Fruit fly (Drosophila melanogaster): Measurements from ENCODE around the gene CG6686.

CG6686 gene

dm6 chr2L:12021193-12021592, 33.4 kb upstream of the CG6686 start (continued):
- 0 out of 3 replicates have a peak, but pooled peaks have one; percentile 13 for TF ChIP-seq CG17361 (GFP tag; IDR thresholded peaks at IDR 0.05)
- peak; percentile 12 for TF ChIP-seq Camta (GFP tag; optimal IDR thresholded peaks at IDR 0.05)
- peak; percentile 58 for TF ChIP-seq CG13424 (tag; optimal IDR thresholded peaks at IDR 0.05)
- no peak for TF ChIP-seq CG11085 (GFP tag; IDR thresholded peaks at IDR 0.05)
- TF ChIP-seq dpn (GFP tag; optimal IDR thresholded peaks at IDR 0.05): peak; percentile 32 to 53
- TF ChIP-seq insv (GFP tag; optimal IDR thresholded peaks at IDR 0.05): peak in 1 of 2 experiments; percentile 53
- TF ChIP-seq sens (GFP tag): peak; percentile 96
- no peak for TF ChIP-seq nmo (GFP tag; optimal IDR thresholded peaks at IDR 0.05)
- no peak for TF ChIP-seq dati (GFP tag; IDR thresholded peaks at IDR 0.05)
- TF ChIP-seq CG9876 (GFP tag; optimal IDR thresholded peaks at IDR 0.05): no peak
- peak; percentile 48 for TF ChIP-seq Nf-YB (GFP tag; optimal IDR thresholded peaks at IDR 0.05)
- peak; percentile 65 for TF ChIP-seq CG1233 (GFP tag; optimal IDR thresholded peaks at IDR 0.05)
- peak; percentile 41 for TF ChIP-seq tap (tag; optimal IDR thresholded peaks at IDR 0.05)
- TF ChIP-seq Taf1 (GFP tag; IDR thresholded peaks at IDR 0.05): no peak
- TF ChIP-seq CG31224 (GFP tag; IDR thresholded peaks at IDR 0.05): no peak
- TF ChIP-seq al (GFP tag; IDR thresholded peaks at IDR 0.05): no peak
- no peak for TF ChIP-seq dan (GFP tag; IDR thresholded peaks at IDR 0.05)
- TF ChIP-seq CG7745 (tag; optimal IDR thresholded peaks at IDR 0.05): peak; percentile 71
- TF ChIP-seq CG9817 (tag; optimal IDR thresholded peaks at IDR 0.05): peak; percentile 29

- peak; percentile 61 for TF ChIP-seq MESR4 (GFP tag; optimal IDR thresholded peaks at IDR 0.05)
- TF ChIP-seq wek (GFP tag; optimal IDR thresholded peaks at IDR 0.05): peak; percentile 48
- TF ChIP-seq CG13287 (GFP tag; IDR thresholded peaks at IDR 0.05; ENCODE audit: partially characterized antibody): peak; percentile 46
- no peak for TF ChIP-seq CG11696 (GFP tag; IDR thresholded peaks at IDR 0.05)
- peak; percentile 58 for TF ChIP-seq MBD-R2 (GFP tag; IDR thresholded peaks at IDR 0.05)
- TF ChIP-seq yki (optimal IDR thresholded peaks at IDR 0.05): no peak
- TF ChIP-seq CG10267 (tag; optimal IDR thresholded peaks at IDR 0.05): peak; percentile 17
- no peak for TF ChIP-seq H15 (GFP tag; IDR thresholded peaks at IDR 0.05)
- peak; percentile 66 for TF ChIP-seq sqz (GFP tag; optimal IDR thresholded peaks at IDR 0.05)
- no peak for TF ChIP-seq maf-S (GFP tag; optimal IDR thresholded peaks at IDR 0.05)
- TF ChIP-seq CG4617 (GFP tag; optimal IDR thresholded peaks at IDR 0.05; ENCODE audit: borderline replicate concordance): peak; percentile 45
- peak; percentile 58 for TF ChIP-seq CG9797 (GFP tag; optimal IDR thresholded peaks at IDR 0.05)
- TF ChIP-seq ewg (GFP tag; optimal IDR thresholded peaks at IDR 0.05): no peak
- TF ChIP-seq Dp (GFP tag; optimal IDR thresholded peaks at IDR 0.05): peak; percentile 96
- no peak for TF ChIP-seq ems (GFP tag; optimal IDR thresholded peaks at IDR 0.05)
- no peak for TF ChIP-seq bcd (GFP tag; optimal IDR thresholded peaks at IDR 0.05)
- TF ChIP-seq stwl (tag; optimal IDR thresholded peaks at IDR 0.05): peak; percentile 28
- TF ChIP-seq crp (GFP tag; optimal IDR thresholded peaks at IDR 0.05): peak; percentile 76 to 93
- TF ChIP-seq sd (tag; optimal IDR thresholded peaks at IDR 0.05): peak; percentile 88
- no peak for TF ChIP-seq chinmo (GFP tag; IDR thresholded peaks at IDR 0.05; ENCODE audit: partially characterized antibody)
- TF ChIP-seq CG30431 (GFP tag; optimal IDR thresholded peaks at IDR 0.05): no peak
- peak; percentile 68 for TF ChIP-seq rib (GFP tag; IDR thresholded peaks at IDR 0.05)
- TF ChIP-seq CG4820 (GFP tag; optimal IDR thresholded peaks at IDR 0.05): no peak
- no peak for TF ChIP-seq Elba2 (GFP tag; optimal IDR thresholded peaks at IDR 0.05)
- TF ChIP-seq pzg (GFP tag; optimal IDR thresholded peaks at IDR 0.05): peak; percentile 68
- TF ChIP-seq HmgD (GFP tag; optimal IDR thresholded peaks at IDR 0.05): no peak
- TF ChIP-seq gfzf (GFP tag; optimal IDR thresholded peaks at IDR 0.05): peak; percentile 80
- TF ChIP-seq Dll (GFP tag; IDR thresholded peaks at IDR 0.05; ENCODE audit: partially characterized antibody): peak; percentile 47; the same call in 2 of the 4 replicates
- TF ChIP-seq Mrtf (GFP tag; IDR thresholded peaks at IDR 0.05): no peak
- no peak for TF ChIP-seq H2.0 (GFP tag; IDR thresholded peaks at IDR 0.05)
- peak; percentile 94 for TF ChIP-seq E2f2 (GFP tag; IDR thresholded peaks at IDR 0.05)
- 0 out of 2 replicates have a peak, but pooled peaks have one; percentile 17 for TF ChIP-seq CG10321 (GFP tag; IDR thresholded peaks at IDR 0.05)
- TF ChIP-seq sens-2 (GFP tag; IDR thresholded peaks at IDR 0.05): no peak
Observed at dm6 chr2L:12020735-12021134, 32.9 kb upstream of the CG6686 start, which contains the start of gene Wdr81. Wdr81 (minus strand) TSS chr2L:12020960.

Data from whole organism, embryonic.